Fruit fly (Drosophila melanogaster): ENCODE results near the gene CG12698.

The CG12698 gene

DNA sequence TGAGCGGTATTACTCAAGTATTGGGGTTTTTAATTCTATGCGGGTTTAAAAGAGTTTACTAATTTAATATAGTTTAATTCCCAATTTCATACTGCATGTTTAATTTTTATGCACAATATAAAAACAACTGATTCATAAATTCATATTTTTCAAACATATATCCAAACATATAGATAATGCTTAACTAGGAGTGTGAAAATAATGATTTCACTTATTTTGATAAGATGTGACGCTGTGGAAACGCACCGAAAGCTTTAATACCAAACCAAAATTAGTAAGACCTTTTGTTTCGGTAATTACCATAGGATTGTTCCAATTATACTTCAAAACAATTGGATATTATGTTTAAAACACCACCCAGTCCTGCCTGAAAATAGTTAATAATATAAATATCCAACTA lies 22.4 kb upstream of the CG12698 start, which contains the start of gene Slc25A46a:
Gene Slc25A46a, plus strand, starts transcription at position 272 of the 400 bp plus-strand sequence.
- TF ChIP-seq Ets98B (GFP tag; IDR thresholded peaks at IDR 0.05) (no peak), CG8159 (tag; optimal IDR thresholded peaks at IDR 0.05) (peak; percentile 6), CG4496 (GFP tag; IDR thresholded peaks at IDR 0.05) (0 out of 3 replicates have a peak, but pooled peaks have one; percentile 14)

DNA sequence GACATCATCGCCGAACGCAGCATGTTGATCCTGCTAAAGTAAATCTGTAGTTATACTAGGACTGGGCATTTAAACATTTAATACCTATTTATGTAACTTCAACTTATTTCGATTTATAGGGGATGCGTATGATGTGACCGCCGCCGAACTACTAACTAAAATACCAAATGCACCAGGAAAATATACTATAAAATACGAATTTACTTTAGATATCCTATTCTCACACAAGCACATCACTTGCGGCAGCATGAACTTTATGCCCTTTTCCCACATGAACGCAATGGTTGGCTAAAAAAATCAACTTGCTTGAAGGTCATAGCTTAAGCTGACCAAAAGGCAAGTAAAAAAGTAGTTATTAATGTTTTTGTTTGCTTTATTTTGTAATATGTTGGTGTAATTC lies 19.3 kb upstream of the CG12698 start, which contains the start of gene ND-20:
Gene ND-20, minus strand, starts transcription at position 155 of the 400 bp plus-strand sequence.
- TF ChIP-seq CG8301 (tag; optimal IDR thresholded peaks at IDR 0.05) (no peak), CG15710 (tag; optimal IDR thresholded peaks at IDR 0.05) (peak; percentile 9)

DNA sequence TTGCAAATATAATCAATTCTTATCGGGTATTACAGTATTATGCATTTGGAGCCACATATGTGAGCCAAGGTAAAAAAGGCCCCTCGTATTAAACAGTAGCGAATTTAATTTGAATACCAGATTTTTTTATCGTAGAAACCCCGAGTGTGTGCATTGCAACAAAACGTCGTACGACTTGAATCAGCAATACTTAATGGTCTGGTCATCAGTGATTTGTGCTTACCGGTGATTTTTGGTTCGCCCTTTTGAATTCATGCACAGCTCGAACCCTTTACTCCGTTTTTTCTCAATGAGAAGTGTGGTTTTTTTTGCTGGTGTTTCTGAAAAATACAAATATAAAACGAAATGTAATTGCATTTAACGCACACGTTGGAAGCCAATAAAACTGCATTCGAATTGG lies 16.3 kb upstream of the CG12698 start:
- TF ChIP-seq Snoo (tag; optimal IDR thresholded peaks at IDR 0.05) (no peak), gl (tag; optimal IDR thresholded peaks at IDR 0.05) (no peak), Pif1B (GFP tag; optimal IDR thresholded peaks at IDR 0.05) (no peak), CG13204 (GFP tag; optimal IDR thresholded peaks at IDR 0.05) (no peak), rn (GFP tag; IDR thresholded peaks at IDR 0.05) (no peak), Ets98B (GFP tag; IDR thresholded peaks at IDR 0.05) (no peak), CG15710 (tag; optimal IDR thresholded peaks at IDR 0.05) (no peak), CG17806 (tag; optimal IDR thresholded peaks at IDR 0.05) (no peak), EcR (GFP tag; optimal IDR thresholded peaks at IDR 0.05) (no peak), CG8159 (tag; optimal IDR thresholded peaks at IDR 0.05) (no peak), CG34367 (tag; optimal IDR thresholded peaks at IDR 0.05) (no peak), D1 (tag; optimal IDR thresholded peaks at IDR 0.05) (no peak), CG8301 (tag; optimal IDR thresholded peaks at IDR 0.05) (no peak), CG32121 (GFP tag; IDR thresholded peaks at IDR 0.05) (no peak), fd96Ca (GFP tag; IDR thresholded peaks at IDR 0.05) (no peak), CG4496 (GFP tag; IDR thresholded peaks at IDR 0.05) (no peak), CG10348 (GFP tag; IDR thresholded peaks at IDR 0.05) (no peak), Pif1A (GFP tag; optimal IDR thresholded peaks at IDR 0.05) (no peak), CG14655 (GFP tag; optimal IDR thresholded peaks at IDR 0.05) (no peak)

DNA sequence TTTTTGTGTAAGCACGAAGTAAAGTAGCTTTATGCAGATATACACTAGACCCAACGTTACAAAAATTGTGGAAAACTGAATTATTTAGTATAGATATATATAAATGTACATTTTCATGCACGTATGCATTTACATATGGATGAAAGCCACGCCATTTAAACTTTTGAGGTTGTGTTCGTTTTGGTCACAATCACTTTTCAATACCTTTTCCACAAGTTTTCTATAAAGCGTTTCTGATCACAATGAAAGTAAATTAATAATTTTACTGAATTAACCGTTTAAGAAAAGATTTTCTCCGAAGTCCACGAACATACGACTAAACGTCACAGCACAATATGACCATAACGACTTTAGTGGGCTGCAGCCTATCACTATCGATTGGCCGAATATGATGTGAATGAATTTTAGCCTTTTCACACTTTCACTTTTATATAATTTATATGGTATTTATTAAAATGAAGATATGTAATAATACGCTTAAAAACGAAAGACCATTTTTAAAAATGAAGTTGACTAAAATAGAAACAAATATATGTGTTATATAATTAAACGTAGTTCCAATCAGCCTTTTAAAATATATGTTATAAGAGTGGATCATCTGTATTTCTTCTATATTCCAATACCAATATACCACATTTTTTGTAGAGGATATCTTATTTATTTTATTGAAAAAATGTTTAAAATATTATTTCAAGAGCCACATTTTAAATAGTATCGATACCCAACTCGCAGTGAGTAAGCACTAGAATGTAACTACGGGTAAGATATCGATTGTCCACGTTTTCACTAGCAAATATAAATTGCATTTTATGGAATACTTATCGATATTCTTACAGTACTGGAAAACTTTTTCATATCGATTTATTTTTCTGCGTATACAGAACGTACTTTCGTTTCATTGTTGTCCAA lies 14.1 kb upstream of the CG12698 start, which contains the start of the genes CG46312, eIF5 and exd:
Gene CG46312, minus strand, starts transcription at position 357 of the 909 bp plus-strand sequence.
Gene eIF5, minus strand, starts transcription at position 357 of the 909 bp plus-strand sequence.
Gene exd, plus strand, starts transcription at position 851 of the 909 bp plus-strand sequence.
- TF ChIP-seq CG15710 (tag; optimal IDR thresholded peaks at IDR 0.05) (peak; percentile 11), CG8159 (tag; optimal IDR thresholded peaks at IDR 0.05) (no peak)

DNA sequence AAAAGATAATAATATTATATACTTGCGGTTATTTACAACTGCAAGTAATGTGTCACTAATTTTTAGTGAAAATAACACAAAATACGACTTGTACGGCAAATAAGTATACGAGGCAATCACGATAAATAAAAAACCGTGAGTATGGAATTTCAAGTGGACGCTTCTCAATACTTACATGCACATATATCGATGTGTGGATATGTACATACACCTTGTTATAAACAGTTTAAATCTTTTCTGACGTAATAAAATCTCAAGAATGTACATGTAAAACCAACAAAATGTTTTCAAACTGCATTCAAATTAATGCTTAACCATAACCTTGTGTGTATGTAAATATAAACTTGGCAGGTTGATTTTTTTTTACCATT lies 13.4 kb upstream of the CG12698 start:
- TF ChIP-seq gl (tag; optimal IDR thresholded peaks at IDR 0.05), result no peak
- no peak for TF ChIP-seq CG34367 (tag; optimal IDR thresholded peaks at IDR 0.05)
- TF ChIP-seq CG10348 (GFP tag; IDR thresholded peaks at IDR 0.05), result no peak
- no peak for TF ChIP-seq rn (GFP tag; IDR thresholded peaks at IDR 0.05)
- no peak for TF ChIP-seq CG32121 (GFP tag; IDR thresholded peaks at IDR 0.05)
- no peak for TF ChIP-seq CG15710 (tag; optimal IDR thresholded peaks at IDR 0.05)
- TF ChIP-seq CG17806 (tag; optimal IDR thresholded peaks at IDR 0.05), result no peak

DNA sequence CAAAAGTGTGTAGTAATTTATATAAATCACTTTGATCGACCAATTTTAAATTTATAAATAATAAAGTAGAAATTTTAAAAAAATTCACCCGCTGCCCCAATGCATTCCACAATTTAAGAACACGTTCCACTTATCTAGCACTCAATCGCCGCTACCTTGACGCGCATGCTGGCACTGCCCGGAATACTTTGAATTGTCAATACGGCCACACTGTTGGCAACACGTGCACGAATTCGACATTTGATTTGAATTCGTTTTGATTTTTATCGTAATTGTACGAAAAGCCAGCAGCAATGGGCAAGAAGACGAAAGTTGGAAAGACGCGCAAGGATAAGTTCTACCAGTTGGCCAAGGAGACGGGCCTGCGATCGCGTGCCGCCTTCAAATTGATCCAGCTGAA lies 9.1 kb upstream of the CG12698 start, which contains the start of gene CG8939:
Gene CG8939, plus strand, starts transcription at position 186 of the 400 bp plus-strand sequence.
- TF ChIP-seq CG13204 (GFP tag; optimal IDR thresholded peaks at IDR 0.05), result no peak
- no peak for TF ChIP-seq CG15710 (tag; optimal IDR thresholded peaks at IDR 0.05)
- TF ChIP-seq CG4496 (GFP tag; IDR thresholded peaks at IDR 0.05), result no peak

DNA sequence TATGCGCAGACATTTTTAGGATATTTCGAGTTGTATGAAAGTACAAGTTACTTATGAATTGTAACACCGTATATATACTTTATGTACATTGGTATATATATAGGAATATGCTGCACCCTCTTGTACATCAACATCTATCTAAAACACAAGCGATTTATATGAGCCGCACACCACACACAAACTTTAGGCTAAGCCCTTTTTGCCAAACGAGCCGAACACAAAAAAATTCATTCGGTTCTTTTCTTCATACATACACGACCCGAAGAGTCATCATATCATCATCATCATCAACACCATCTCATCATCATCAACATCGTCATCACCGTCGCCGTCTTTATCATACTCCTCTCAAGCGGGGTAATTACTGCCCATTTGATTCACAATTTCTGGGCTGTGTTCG lies 881 bp upstream of the CG12698 start:
- TF ChIP-seq Snoo (tag; optimal IDR thresholded peaks at IDR 0.05), result no peak
- no peak for TF ChIP-seq rn (GFP tag; IDR thresholded peaks at IDR 0.05)
- no peak for TF ChIP-seq CG17806 (tag; optimal IDR thresholded peaks at IDR 0.05)

DNA sequence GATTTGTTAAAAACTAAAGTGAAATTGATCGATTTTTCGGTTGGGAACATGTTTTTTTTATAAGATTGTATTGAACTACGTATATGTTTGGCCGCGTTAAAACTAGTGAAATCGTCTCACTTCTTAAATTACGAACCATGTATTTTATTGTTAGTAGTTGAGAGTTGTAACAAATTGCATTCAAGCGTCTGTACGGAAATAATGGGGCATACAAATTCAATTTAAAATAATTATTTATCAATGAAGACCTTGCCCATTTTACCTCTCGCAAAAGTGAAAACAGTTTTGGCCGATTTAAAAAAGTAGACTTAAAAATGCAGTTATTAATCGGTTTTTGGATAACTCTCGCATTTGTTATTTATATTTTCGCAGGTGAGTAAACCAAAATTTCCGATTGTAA lies 2.9 kb downstream of the CG12698 start, which contains the start of gene Muc14A:
Gene Muc14A, plus strand, starts transcription at position 301 of the 400 bp plus-strand sequence.
- TF ChIP-seq Pif1B (GFP tag; optimal IDR thresholded peaks at IDR 0.05) (no peak), CG34367 (tag; optimal IDR thresholded peaks at IDR 0.05) (no peak), CG9948 (tag; optimal IDR thresholded peaks at IDR 0.05) (no peak), D1 (tag; optimal IDR thresholded peaks at IDR 0.05) (no peak), CG8301 (tag; optimal IDR thresholded peaks at IDR 0.05) (no peak), CG10348 (GFP tag; IDR thresholded peaks at IDR 0.05) (no peak), CG15710 (tag; optimal IDR thresholded peaks at IDR 0.05) (no peak), Ets98B (GFP tag; IDR thresholded peaks at IDR 0.05) (no peak), rn (GFP tag; IDR thresholded peaks at IDR 0.05) (no peak), gl (tag; optimal IDR thresholded peaks at IDR 0.05) (no peak), fd96Ca (GFP tag; IDR thresholded peaks at IDR 0.05) (no peak), EcR (GFP tag; optimal IDR thresholded peaks at IDR 0.05) (no peak), CG8159 (tag; optimal IDR thresholded peaks at IDR 0.05) (no peak), Snoo (tag; optimal IDR thresholded peaks at IDR 0.05) (no peak)
